Fruit fly (Drosophila melanogaster) whole organism, embryonic: ENCODE measurements around the gene und.

ENCODE experiments used
- Ada2b ChIP-seq: fragments of 200-800 bp; sonication (Bioruptor generic); IDR thresholded peaks from 2 replicates; pipeline ENCODE4 v1.3.6; 2022; ENCODE audit warnings: missing biosample characterization, missing genetic modification characterization
- CG13287 ChIP-seq: fragments of 200-800 bp; sonication (Bioruptor generic); IDR thresholded peaks from 2 replicates; pipeline ENCODE4 v1.3.6; 2022; ENCODE audit warnings: missing biosample characterization, missing genetic modification characterization; ENCODE audit not compliant: partially characterized antibody
- CG13424 ChIP-seq: fragments of 200-800 bp; sonication (Bioruptor generic); optimal IDR thresholded peaks from 2 replicates; lab custom pipeline; 2019; ENCODE audit warnings: missing biosample characterization, mild to moderate bottlenecking, missing genetic modification characterization, moderate library complexity
- CG14860 ChIP-seq: fragments of 200-800 bp; sonication (Bioruptor generic); IDR thresholded peaks from 3 replicates; pipeline ENCODE4 v1.3.6; 2022; ENCODE audit warnings: missing biosample characterization, missing genetic modification characterization; ENCODE audit not compliant: partially characterized antibody
- CG15514 ChIP-seq: fragments of 200-800 bp; sonication (Bioruptor generic); optimal IDR thresholded peaks from 3 replicates; lab custom pipeline; 2017; ENCODE audit warnings: missing biosample characterization, missing genetic modification characterization, mild to moderate bottlenecking, moderate library complexity, missing genetic modification reagents
- CG16863 ChIP-seq: fragments of 200-800 bp; sonication (Bioruptor generic); optimal IDR thresholded peaks from 3 replicates; lab custom pipeline; 2016; ENCODE audit warnings: missing biosample characterization, missing genetic modification characterization
- CG17802 ChIP-seq: fragments of 200-800 bp; sonication (Bioruptor generic); optimal IDR thresholded peaks from 2 replicates; lab custom pipeline; 2018; ENCODE audit warnings: missing biosample characterization, mild to moderate bottlenecking, missing genetic modification characterization, moderate library complexity
- CG17829 ChIP-seq: fragments of 200-800 bp; optimal IDR thresholded peaks from 2 replicates; lab custom pipeline; 2019; ENCODE audit warnings: missing biosample characterization, mild to moderate bottlenecking, missing genetic modification characterization, moderate library complexity
- CG2120 ChIP-seq: fragments of 200-800 bp; sonication (Bioruptor generic); optimal IDR thresholded peaks from 3 replicates; lab custom pipeline; 2016; ENCODE audit warnings: missing biosample characterization, missing genetic modification characterization
- CG2889 ChIP-seq: fragments of 200-800 bp; sonication (Bioruptor generic); IDR thresholded peaks from 3 replicates; pipeline ENCODE4 v1.3.6; 2022; ENCODE audit warnings: missing biosample characterization, missing genetic modification characterization
- CG32767 ChIP-seq: fragments of 200-800 bp; sonication (Bioruptor generic); IDR thresholded peaks from 2 replicates; pipeline ENCODE4 v1.3.6; 2022; ENCODE audit warnings: missing biosample characterization, missing genetic modification characterization
- CG33213 ChIP-seq: fragments of 200-800 bp; sonication (Bioruptor generic); optimal IDR thresholded peaks from 3 replicates; lab custom pipeline; 2016; ENCODE audit warnings: missing biosample characterization, missing genetic modification characterization
- CG3847 ChIP-seq: fragments of 200-800 bp; sonication (Bioruptor generic); IDR thresholded peaks from 2 replicates; pipeline ENCODE4 v1.3.6; 2022; ENCODE audit warnings: missing biosample characterization, missing genetic modification characterization
- CG3995 ChIP-seq: fragments of 200-800 bp; sonication (Bioruptor generic); optimal IDR thresholded peaks from 3 replicates; lab custom pipeline; 2016; ENCODE audit warnings: missing biosample characterization, missing genetic modification characterization
- CG4707 ChIP-seq: fragments of 200-800 bp; sonication (Bioruptor generic); optimal IDR thresholded peaks from 2 replicates; lab custom pipeline; 2018; ENCODE audit warnings: missing biosample characterization, mild to moderate bottlenecking, missing genetic modification characterization, moderate library complexity
- CG6175 ChIP-seq: fragments of 200-800 bp; sonication (Bioruptor generic); IDR thresholded peaks from 3 replicates; pipeline ENCODE4 v1.3.6; 2022; ENCODE audit warnings: missing biosample characterization, missing genetic modification characterization
- CG6254 ChIP-seq: fragments of 200-800 bp; sonication (Bioruptor generic); optimal IDR thresholded peaks from 3 replicates; lab custom pipeline; 2017; ENCODE audit warnings: mild to moderate bottlenecking, missing biosample characterization, missing genetic modification reagents, missing genetic modification characterization
- CG6272 ChIP-seq: fragments of 200-800 bp; sonication (Bioruptor generic); IDR thresholded peaks from 2 replicates; pipeline ENCODE4 v1.3.6; 2022; ENCODE audit warnings: missing biosample characterization, missing genetic modification characterization
- CG8924 ChIP-seq: fragments of 200-800 bp; optimal IDR thresholded peaks from 3 replicates; lab custom pipeline; 2019; ENCODE audit warnings: missing biosample characterization, mild to moderate bottlenecking, missing genetic modification characterization, moderate library complexity
- CG9797 ChIP-seq: fragments of 200-800 bp; sonication (Bioruptor generic); optimal IDR thresholded peaks from 3 replicates; lab custom pipeline; 2018; ENCODE audit warnings: missing biosample characterization, mild to moderate bottlenecking, missing genetic modification characterization
- CoRest ChIP-seq: fragments of 200-800 bp; sonication (Bioruptor generic); optimal IDR thresholded peaks from 3 replicates; lab custom pipeline; 2018; ENCODE audit warnings: missing biosample characterization, mild to moderate bottlenecking, missing genetic modification characterization, moderate library complexity
- Dek ChIP-seq: fragments of 200-800 bp; sonication (Bioruptor generic); optimal IDR thresholded peaks from 3 replicates; lab custom pipeline; 2019; ENCODE audit warnings: missing biosample characterization, mild to moderate bottlenecking, missing genetic modification characterization, moderate library complexity
- Dip2 ChIP-seq: fragments of 200-800 bp; sonication (Bioruptor generic); IDR thresholded peaks from 2 replicates; pipeline ENCODE4 v1.3.6; 2022; ENCODE audit warnings: missing biosample characterization, missing genetic modification characterization
- Elba2 ChIP-seq: fragments of 200-800 bp; sonication (Bioruptor generic); optimal IDR thresholded peaks from 3 replicates; lab custom pipeline; 2016; ENCODE audit warnings: missing biosample characterization, missing genetic modification characterization
- Hey ChIP-seq: fragments of 200-800 bp; sonication (Bioruptor generic); optimal IDR thresholded peaks from 3 replicates; lab custom pipeline; 2018; ENCODE audit warnings: missing biosample characterization, mild to moderate bottlenecking, missing genetic modification characterization
- Hmr ChIP-seq: fragments of 200-800 bp; sonication (Bioruptor generic); optimal IDR thresholded peaks from 3 replicates; lab custom pipeline; 2017; ENCODE audit warnings: mild to moderate bottlenecking, missing biosample characterization, missing genetic modification reagents, missing genetic modification characterization
- NC2α ChIP-seq: fragments of 200-800 bp; sonication (Bioruptor generic); optimal IDR thresholded peaks from 2 replicates; lab custom pipeline; 2016; ENCODE audit warnings: missing biosample characterization, missing genetic modification characterization
- Nf-YA ChIP-seq: fragments of 200-800 bp; sonication (Bioruptor generic); IDR thresholded peaks from 2 replicates; pipeline ENCODE4 v1.3.6; 2022; ENCODE audit warnings: missing biosample characterization, missing genetic modification characterization
- Rx ChIP-seq: fragments of 200-800 bp; sonication (Bioruptor generic); IDR thresholded peaks from 2 replicates; pipeline ENCODE4 v1.3.6; 2022; ENCODE audit warnings: missing biosample characterization, missing genetic modification characterization
- Sin3A ChIP-seq: fragments of >200 bp; optimal IDR thresholded peaks from 2 replicates; lab custom pipeline; 2018
- Usf ChIP-seq: fragments of 200-800 bp; sonication (Bioruptor generic); optimal IDR thresholded peaks from 2 replicates; lab custom pipeline; 2017; ENCODE audit warnings: missing genotype, missing biosample characterization, missing genetic modification characterization
- YL-1 ChIP-seq: fragments of 200-800 bp; sonication (Bioruptor generic); optimal IDR thresholded peaks from 3 replicates; lab custom pipeline; 2017; ENCODE audit warnings: missing biosample characterization, mild to moderate bottlenecking, missing genetic modification characterization
- al ChIP-seq: fragments of 200-800 bp; sonication (Bioruptor generic); IDR thresholded peaks from 2 replicates; pipeline ENCODE4 v1.3.6; 2022; ENCODE audit warnings: missing biosample characterization, missing genetic modification characterization
- aop ChIP-seq: fragments of 200-800 bp; sonication (Bioruptor generic); IDR thresholded peaks from 2 replicates; pipeline ENCODE4 v1.3.6; 2022; ENCODE audit warnings: missing biosample characterization, missing genetic modification characterization
- ase ChIP-seq: fragments of 200-800 bp; sonication (Bioruptor generic); IDR thresholded peaks from 3 replicates; pipeline ENCODE4 v1.3.6; 2022; ENCODE audit warnings: missing biosample characterization, missing genetic modification characterization
- ash1 ChIP-seq: fragments of 200-800 bp; sonication (Bioruptor generic); optimal IDR thresholded peaks from 2 replicates; lab custom pipeline; 2018; ENCODE audit warnings: missing biosample characterization, mild to moderate bottlenecking, missing genetic modification characterization
- dpn ChIP-seq, 2 experiments: fragments of 200-800 bp; sonication (Bioruptor generic); optimal IDR thresholded peaks; 3 replicates each; lab custom pipeline; 2016; ENCODE audit warnings: missing biosample characterization in 2 of 2, missing genetic modification characterization in 2 of 2
- ewg ChIP-seq: fragments of 200-800 bp; sonication (Bioruptor generic); optimal IDR thresholded peaks from 3 replicates; lab custom pipeline; 2017; ENCODE audit warnings: mild to moderate bottlenecking, missing biosample characterization, missing genetic modification reagents, missing genetic modification characterization
- exex ChIP-seq: fragments of 200-800 bp; sonication (Bioruptor generic); optimal IDR thresholded peaks from 4 replicates; lab custom pipeline; 2018; ENCODE audit warnings: missing biosample characterization, mild to moderate bottlenecking, missing genetic modification characterization, moderate library complexity
- gem ChIP-seq: fragments of 200-800 bp; sonication (Bioruptor generic); optimal IDR thresholded peaks from 2 replicates; lab custom pipeline; 2019; ENCODE audit warnings: missing biosample characterization, mild to moderate bottlenecking, missing genetic modification characterization, moderate library complexity
- kay ChIP-seq: fragments of 200-800 bp; sonication (Bioruptor generic); optimal IDR thresholded peaks from 2 replicates; lab custom pipeline; 2016; ENCODE audit warnings: missing biosample characterization, missing genetic modification characterization
- pros ChIP-seq: fragments of 200-800 bp; sonication (Bioruptor generic); optimal IDR thresholded peaks from 3 replicates; lab custom pipeline; 2019; ENCODE audit warnings: missing biosample characterization, mild to moderate bottlenecking, missing genetic modification characterization, moderate library complexity
- shn ChIP-seq: fragments of 200-800 bp; sonication (Bioruptor generic); optimal IDR thresholded peaks from 3 replicates; lab custom pipeline; 2016; ENCODE audit warnings: missing biosample characterization, missing genetic modification characterization
- slou ChIP-seq: fragments of 200-800 bp; sonication (Bioruptor generic); optimal IDR thresholded peaks from 3 replicates; lab custom pipeline; 2016; ENCODE audit warnings: missing biosample characterization, missing genetic modification characterization
- so ChIP-seq: fragments of 200-800 bp; sonication (Bioruptor generic); IDR thresholded peaks from 3 replicates; pipeline ENCODE4 v1.3.6; 2022; ENCODE audit warnings: missing biosample characterization, missing genetic modification characterization
- stwl ChIP-seq: fragments of 200-800 bp; sonication (Bioruptor generic); optimal IDR thresholded peaks from 3 replicates; lab custom pipeline; 2018; ENCODE audit warnings: missing biosample characterization, mild to moderate bottlenecking, missing genetic modification characterization, moderate library complexity
- tna ChIP-seq: fragments of 200-800 bp; sonication (Bioruptor generic); IDR thresholded peaks from 2 replicates; pipeline ENCODE4 v1.3.6; 2022; ENCODE audit warnings: missing biosample characterization, missing genetic modification characterization; ENCODE audit not compliant: partially characterized antibody
- trh ChIP-seq: fragments of 200-800 bp; sonication (Bioruptor generic); optimal IDR thresholded peaks from 2 replicates; lab custom pipeline; 2016; ENCODE audit warnings: missing biosample characterization, missing genetic modification characterization
- tx ChIP-seq: fragments of 200-800 bp; sonication (Bioruptor generic); optimal IDR thresholded peaks from 2 replicates; lab custom pipeline; 2016; ENCODE audit warnings: missing biosample characterization, missing genetic modification characterization
- usp ChIP-seq: fragments of >200 bp; optimal IDR thresholded peaks from 2 replicates; lab custom pipeline; 2017; ENCODE audit warnings: missing biosample characterization, missing genetic modification characterization
- vfl ChIP-seq: fragments of 200-800 bp; sonication (Bioruptor generic); optimal IDR thresholded peaks from 2 replicates; lab custom pipeline; 2016; ENCODE audit warnings: missing biosample characterization, missing genetic modification characterization
- vvl ChIP-seq: fragments of 200-800 bp; sonication (Bioruptor generic); IDR thresholded peaks from 2 replicates; pipeline ENCODE4 v1.3.6; 2022; ENCODE audit warnings: missing biosample characterization, missing genetic modification characterization
- zf30C ChIP-seq: fragments of 200-800 bp; sonication (Bioruptor generic); optimal IDR thresholded peaks from 3 replicates; lab custom pipeline; 2018; ENCODE audit warnings: missing biosample characterization, mild to moderate bottlenecking, missing genetic modification characterization

und gene

DNA sequence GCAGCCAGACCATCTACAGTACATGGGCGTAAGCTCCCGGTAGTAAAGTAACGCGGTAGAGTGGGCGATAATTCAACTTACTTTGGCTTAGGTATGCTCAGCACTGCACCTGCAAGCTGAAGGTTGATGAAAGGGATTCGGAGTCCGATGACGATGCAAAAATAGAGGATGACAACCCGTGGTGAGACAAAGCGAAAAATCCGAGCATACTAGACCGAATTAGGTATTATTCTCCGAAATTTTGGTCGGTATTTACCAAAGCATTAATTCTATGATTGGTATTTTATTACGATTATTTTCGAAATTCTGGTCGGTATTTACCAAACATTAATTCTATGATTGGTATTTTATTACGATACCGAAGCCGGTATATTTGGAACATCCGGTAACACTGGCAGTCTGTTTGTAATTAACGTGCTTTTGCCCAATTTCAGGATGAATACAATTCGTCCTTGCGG, 27.4 kb downstream of the und start, which contains the start of gene CG4036 (continued):
- TF ChIP-seq CG15514 (GFP tag; lab: Kevin White, UChicago) (peak; percentile 40), CG14860 (GFP tag; lab: Robert Waterston, UW) (no peak), gem (no peak), Ada2b (no peak), trh (GFP tag; lab: Kevin White, UChicago) (no peak), so (no peak), stwl (tag; lab: Kevin White, UChicago) (peak; percentile 85), CG3847 (GFP tag; lab: Robert Waterston, UW) (no peak), vfl (GFP tag; lab: Kevin White, UChicago) (no peak), usp (GFP tag; lab: Kevin White, UChicago) (no peak), CG8924 (tag; lab: Kevin White, UChicago) (no peak), CG6175 (GFP tag; lab: Robert Waterston, UW) (no peak), CG13424 (no peak), Usf (GFP tag; lab: Kevin White, UChicago) (no peak), CG33213 (peak; percentile 3), dpn (GFP tag; optimal IDR thresholded peaks at IDR 0.05; lab: Kevin White, UChicago) (no peak), CG9797 (GFP tag; lab: Kevin White, UChicago) (peak; percentile 92), vvl (GFP tag; lab: Robert Waterston, UW) (no peak), CG17802 (no peak), shn (GFP tag; lab: Kevin White, UChicago) (no peak), CG32767 (GFP tag; lab: Robert Waterston, UW) (no peak), Nf-YA (GFP tag; lab: Robert Waterston, UW) (no peak), kay (GFP tag; lab: Kevin White, UChicago) (no peak), zf30C (GFP tag; lab: Kevin White, UChicago) (no peak), CG6254 (no peak), slou (GFP tag; lab: Kevin White, UChicago) (no peak), CG2120 (no peak), Sin3A (lab: Kevin White, UChicago) (peak; percentile 59), Rx (GFP tag; lab: Robert Waterston, UW) (no peak), Elba2 (GFP tag; lab: Kevin White, UChicago) (no peak), al (no peak), exex (tag; lab: Kevin White, UChicago) (no peak), NC2α (GFP tag; lab: Kevin White, UChicago) (no peak), CG2889 (GFP tag; lab: Robert Waterston, UW) (no peak), YL-1 (GFP tag; lab: Kevin White, UChicago) (peak; percentile 67), CG3995 (GFP tag; lab: Kevin White, UChicago) (no peak), tx (GFP tag; lab: Kevin White, UChicago) (no peak), Hmr (GFP tag; lab: Kevin White, UChicago) (peak; percentile 51), CG4707 (GFP tag; lab: Kevin White, UChicago) (no peak), Dek (tag; lab: Kevin White, UChicago) (no peak), aop (no peak), CG16863 (no peak), ase (GFP tag; lab: Robert Waterston, UW) (no peak), ewg (GFP tag; lab: Kevin White, UChicago) (no peak), pros (GFP tag; lab: Kevin White, UChicago) (no peak), Hey (no peak), ash1 (no peak), CG17829 (tag; lab: Kevin White, UChicago) (peak; percentile 40), tna (no peak), CG6272 (GFP tag; lab: Robert Waterston, UW) (no peak), Dip2 (GFP tag; lab: Robert Waterston, UW) (no peak), CG13287 (GFP tag; lab: Robert Waterston, UW) (peak; percentile 59), CoRest (tag; lab: Kevin White, UChicago) (no peak)
